Fruit fly (Drosophila melanogaster) whole organism, embryonic: Measurements from ENCODE around the gene Inx7.
A peak's percentile ranks its signal among the peaks of the same experiment; 100 is the strongest.

Source experiments
- Aef1 ChIP-seq: fragments of 200-800 bp; sonication (Bioruptor generic); IDR thresholded peaks from 3 replicates; pipeline ENCODE4 v1.3.6; 2022; ENCODE audit warnings: missing biosample characterization, missing genetic modification characterization
- Atf6 ChIP-seq: fragments of 200-800 bp; sonication (Bioruptor generic); IDR thresholded peaks from 2 replicates; pipeline ENCODE4 v1.3.6; 2022; ENCODE audit warnings: missing biosample characterization, missing genetic modification characterization
- Awh ChIP-seq: fragments of 200-800 bp; sonication (Bioruptor generic); IDR thresholded peaks from 2 replicates; pipeline ENCODE4, ENCODE4 v1.3.6; 2022; ENCODE audit warnings: missing biosample characterization, missing genetic modification characterization
- BEAF-32 ChIP-seq: fragments of 200-800 bp; sonication (Bioruptor generic); optimal IDR thresholded peaks from 3 replicates; lab custom pipeline; 2017; ENCODE audit warnings: missing biosample characterization, missing genetic modification characterization, mild to moderate bottlenecking, moderate library complexity, missing genetic modification reagents
- Blimp-1 ChIP-seq: fragments of 200-800 bp; sonication (Bioruptor generic); optimal IDR thresholded peaks from 3 replicates; lab custom pipeline; 2018; ENCODE audit warnings: missing biosample characterization, missing genetic modification characterization, mild to moderate bottlenecking, moderate library complexity, missing genetic modification reagents
- CG10209 ChIP-seq: fragments of 200-800 bp; sonication (Bioruptor generic); optimal IDR thresholded peaks from 3 replicates; lab custom pipeline; 2017; ENCODE audit warnings: missing biosample characterization, mild to moderate bottlenecking, missing genetic modification characterization, missing genetic modification reagents
- CG10543 ChIP-seq: fragments of 200-800 bp; sonication (Bioruptor generic); optimal IDR thresholded peaks from 3 replicates; lab custom pipeline; 2017; ENCODE audit warnings: missing biosample characterization, mild to moderate bottlenecking, missing genetic modification characterization, moderate library complexity
- CG10565 ChIP-seq: fragments of 200-800 bp; sonication (Bioruptor generic); optimal IDR thresholded peaks from 3 replicates; lab custom pipeline; 2016; ENCODE audit warnings: missing biosample characterization, mild to moderate bottlenecking, missing genetic modification characterization
- CG12155 ChIP-seq: fragments of 200-800 bp; sonication (Bioruptor generic); optimal IDR thresholded peaks from 3 replicates; lab custom pipeline; 2016; ENCODE audit warnings: missing biosample characterization, missing genetic modification characterization
- CG12391 ChIP-seq: fragments of 200-800 bp; sonication (Bioruptor generic); optimal IDR thresholded peaks from 3 replicates; lab custom pipeline; 2018; ENCODE audit warnings: missing biosample characterization, mild to moderate bottlenecking, missing genetic modification characterization, moderate library complexity
- CG14710 ChIP-seq: fragments of 200-800 bp; sonication (Bioruptor generic); optimal IDR thresholded peaks from 3 replicates; lab custom pipeline; 2019; ENCODE audit warnings: missing biosample characterization, mild to moderate bottlenecking, missing genetic modification characterization, moderate library complexity
- CG1529 ChIP-seq: fragments of 200-800 bp; sonication (Bioruptor generic); optimal IDR thresholded peaks from 3 replicates; lab custom pipeline; 2018; ENCODE audit warnings: missing biosample characterization, missing genetic modification characterization
- CG17829 ChIP-seq: fragments of 200-800 bp; optimal IDR thresholded peaks from 2 replicates; lab custom pipeline; 2019; ENCODE audit warnings: missing biosample characterization, mild to moderate bottlenecking, missing genetic modification characterization, moderate library complexity
- CG18764 ChIP-seq: fragments of 200-800 bp; sonication (Bioruptor generic); optimal IDR thresholded peaks from 3 replicates; lab custom pipeline; 2016; ENCODE audit warnings: missing biosample characterization, missing genetic modification characterization
- CG2129 ChIP-seq: fragments of 200-800 bp; sonication (Bioruptor generic); IDR thresholded peaks from 2 replicates; pipeline ENCODE4 v1.3.6; 2022; ENCODE audit warnings: missing biosample characterization, missing genetic modification characterization; ENCODE audit not compliant: partially characterized antibody
- CG2875 ChIP-seq: fragments of 200-800 bp; sonication (Bioruptor generic); optimal IDR thresholded peaks from 2 replicates; lab custom pipeline; 2017; ENCODE audit warnings: missing biosample characterization, mild to moderate bottlenecking, missing genetic modification characterization, missing genetic modification reagents
- CG3847 ChIP-seq: fragments of 200-800 bp; sonication (Bioruptor generic); IDR thresholded peaks from 2 replicates; pipeline ENCODE4 v1.3.6; 2022; ENCODE audit warnings: missing biosample characterization, missing genetic modification characterization
- CG3995 ChIP-seq: fragments of 200-800 bp; sonication (Bioruptor generic); optimal IDR thresholded peaks from 3 replicates; lab custom pipeline; 2016; ENCODE audit warnings: missing biosample characterization, missing genetic modification characterization
- CG4282 ChIP-seq: fragments of 200-800 bp; sonication (Bioruptor generic); optimal IDR thresholded peaks from 2 replicates; lab custom pipeline; 2016; ENCODE audit warnings: missing biosample characterization, missing genetic modification characterization
- CG4617 ChIP-seq: fragments of 200-800 bp; sonication (Bioruptor generic); optimal IDR thresholded peaks from 3 replicates; lab custom pipeline; 2016; ENCODE audit warnings: missing biosample characterization, missing genetic modification characterization, borderline replicate concordance
- CG5245 ChIP-seq: fragments of 200-800 bp; sonication (Bioruptor generic); optimal IDR thresholded peaks from 3 replicates; lab custom pipeline; 2016; ENCODE audit warnings: missing biosample characterization, missing genetic modification characterization
- CG9727 ChIP-seq: fragments of 200-800 bp; sonication (Bioruptor generic); optimal IDR thresholded peaks from 3 replicates; lab custom pipeline; 2017; ENCODE audit warnings: missing biosample characterization, mild to moderate bottlenecking, missing genetic modification characterization
- CG9876 ChIP-seq: fragments of 200-800 bp; sonication (Bioruptor generic); optimal IDR thresholded peaks from 2 replicates; lab custom pipeline; 2016; ENCODE audit warnings: missing biosample characterization, missing genetic modification characterization
- CHES-1-like ChIP-seq: fragments of 200-800 bp; sonication (Bioruptor generic); optimal IDR thresholded peaks from 2 replicates; lab custom pipeline; 2016; ENCODE audit warnings: missing biosample characterization, missing genetic modification characterization
- D19B ChIP-seq: fragments of 200-800 bp; sonication (Bioruptor generic); optimal IDR thresholded peaks from 2 replicates; lab custom pipeline; 2017; ENCODE audit warnings: missing biosample characterization, mild to moderate bottlenecking, missing genetic modification characterization
- Dip3 ChIP-seq: fragments of 200-800 bp; sonication (Bioruptor generic); optimal IDR thresholded peaks from 3 replicates; lab custom pipeline; 2016; ENCODE audit warnings: missing biosample characterization, missing genetic modification characterization
- HLH3B ChIP-seq: fragments of 200-800 bp; sonication (Bioruptor generic); IDR thresholded peaks from 2 replicates; pipeline ENCODE4 v1.3.6; 2022; ENCODE audit warnings: missing biosample characterization, missing genetic modification characterization
- HmgZ ChIP-seq: fragments of 200-800 bp; sonication (Bioruptor generic); optimal IDR thresholded peaks from 2 replicates; lab custom pipeline; 2018; ENCODE audit warnings: missing biosample characterization, mild to moderate bottlenecking, missing genetic modification characterization
- Ptx1 ChIP-seq: fragments of 200-800 bp; sonication (Bioruptor generic); IDR thresholded peaks from 2 replicates; pipeline ENCODE4 v1.3.6; 2022; ENCODE audit warnings: missing biosample characterization, missing genetic modification characterization
- Scr ChIP-seq: fragments of 200-800 bp; sonication (Bioruptor generic); IDR thresholded peaks from 2 replicates; pipeline ENCODE4 v1.3.6; 2022; ENCODE audit warnings: missing biosample characterization, missing genetic modification characterization; ENCODE audit not compliant: partially characterized antibody
- Side ChIP-seq: fragments of 200-800 bp; sonication (Bioruptor generic); optimal IDR thresholded peaks from 2 replicates; lab custom pipeline; 2016; ENCODE audit warnings: missing biosample characterization, missing genetic modification characterization
- Stat92E ChIP-seq, 3 experiments: fragments of >200 bp in 2 of 3; fragments of 200-800 bp in 1 of 3; sonication (Bioruptor generic) in 1 of 3; optimal IDR thresholded peaks; 2 replicates each; lab custom pipeline; 2017 to 2019; ENCODE audit warnings: missing biosample characterization in 3 of 3, missing genetic modification characterization in 3 of 3, mild to moderate bottlenecking in 1 of 3, moderate library complexity in 1 of 3
- ac ChIP-seq: fragments of 200-800 bp; sonication (Bioruptor generic); optimal IDR thresholded peaks from 3 replicates; lab custom pipeline; 2017; ENCODE audit warnings: missing biosample characterization, mild to moderate bottlenecking, missing genetic modification characterization
- amos ChIP-seq: fragments of 200-800 bp; sonication (Bioruptor generic); IDR thresholded peaks from 2 replicates; pipeline ENCODE4 v1.3.6; 2022; ENCODE audit warnings: missing biosample characterization, missing genetic modification characterization; ENCODE audit not compliant: partially characterized antibody
- ase ChIP-seq: fragments of 200-800 bp; sonication (Bioruptor generic); IDR thresholded peaks from 3 replicates; pipeline ENCODE4 v1.3.6; 2022; ENCODE audit warnings: missing biosample characterization, missing genetic modification characterization
- ato ChIP-seq: fragments of 200-800 bp; sonication (Bioruptor generic); IDR thresholded peaks from 2 replicates; pipeline ENCODE4 v1.3.6; 2022; ENCODE audit warnings: missing biosample characterization, missing genetic modification characterization; ENCODE audit not compliant: partially characterized antibody
- da ChIP-seq: fragments of 200-800 bp; sonication (Bioruptor generic); optimal IDR thresholded peaks from 2 replicates; lab custom pipeline; 2016; ENCODE audit warnings: missing biosample characterization, missing genetic modification characterization
- ftz-f1 ChIP-seq: fragments of 200-800 bp; sonication (Bioruptor generic); optimal IDR thresholded peaks from 2 replicates; lab custom pipeline; 2016; ENCODE audit warnings: missing biosample characterization, missing genetic modification characterization
- gro ChIP-seq: fragments of 200-800 bp; sonication (Bioruptor generic); optimal IDR thresholded peaks from 2 replicates; lab custom pipeline; 2016; ENCODE audit warnings: missing biosample characterization, missing genetic modification characterization
- ham ChIP-seq: fragments of 200-800 bp; sonication (Bioruptor generic); IDR thresholded peaks from 2 replicates; pipeline ENCODE4 v1.3.6; 2022; ENCODE audit warnings: missing biosample characterization, missing genetic modification characterization
- jumu ChIP-seq: fragments of 200-800 bp; sonication (Bioruptor generic); optimal IDR thresholded peaks from 3 replicates; lab custom pipeline; 2016; ENCODE audit warnings: missing biosample characterization, missing genetic modification characterization
- nom ChIP-seq: fragments of 200-800 bp; sonication (Bioruptor generic); optimal IDR thresholded peaks from 2 replicates; lab custom pipeline; 2017; ENCODE audit warnings: missing biosample characterization, missing genetic modification characterization, mild to moderate bottlenecking, moderate library complexity, missing genetic modification reagents
- prd ChIP-seq, 3 experiments: fragments of >200 bp in 2 of 3; fragments of 200-800 bp in 1 of 3; sonication (Bioruptor generic) in 1 of 3; optimal IDR thresholded peaks in 2 of 3; IDR thresholded peaks in 1 of 3; 2 replicates in 2 of 3; 3 replicates in 1 of 3; pipeline versions ENCODE4 v1.3.6 to Lab custom; 2017 to 2022; ENCODE audit warnings: missing biosample characterization in 1 of 3, missing genetic modification characterization in 1 of 3
- repo ChIP-seq: fragments of 200-800 bp; sonication (Bioruptor generic); optimal IDR thresholded peaks from 2 replicates; lab custom pipeline; 2016; ENCODE audit warnings: missing biosample characterization, missing genetic modification characterization
- rib ChIP-seq: fragments of 200-800 bp; sonication (Bioruptor generic); IDR thresholded peaks from 2 replicates; pipeline ENCODE4 v1.3.6; 2022; ENCODE audit warnings: missing biosample characterization, missing genetic modification characterization
- tgo ChIP-seq: fragments of 200-800 bp; sonication (Bioruptor generic); IDR thresholded peaks from 3 replicates; pipeline ENCODE4 v1.3.6; 2022; ENCODE audit warnings: missing biosample characterization, missing genetic modification characterization
- unc-4 ChIP-seq: fragments of 200-800 bp; sonication (Bioruptor generic); IDR thresholded peaks from 2 replicates; pipeline ENCODE4 v1.3.6; 2022; ENCODE audit warnings: missing biosample characterization, missing genetic modification characterization; ENCODE audit not compliant: partially characterized antibody

Gene Inx7

dm6 chrX:7013320-7014214, 20.2 kb upstream of the Inx7 start, which contains the start of the genes CG3032 and CG4593 (continued):
- TF ChIP-seq ase (peak; percentile 86), BEAF-32 (GFP tag; lab: Kevin White, UChicago) (peak; percentile 57), Side (GFP tag; lab: Kevin White, UChicago) (peak; percentile 62), CG2875 (GFP tag; lab: Kevin White, UChicago) (peak; percentile 16), HmgZ (tag; lab: Kevin White, UChicago) (peak; percentile 78), Ptx1 (GFP tag; lab: Robert Waterston, UW) (peak; percentile 95), ac (GFP tag; lab: Kevin White, UChicago) (no peak), nom (GFP tag; lab: Kevin White, UChicago) (peak; percentile 66), Stat92E (GFP tag; optimal IDR thresholded peaks at IDR 0.05; lab: Kevin White, UChicago) (peak in 1 of 3 experiments; percentile 32), CG18764 (GFP tag; lab: Kevin White, UChicago) (peak; percentile 59), CG5245 (peak; percentile 56), Aef1 (peak; percentile 92), CG3847 (GFP tag; lab: Robert Waterston, UW) (peak; percentile 82), CG14710 (peak; percentile 68), tgo (GFP tag; lab: Robert Waterston, UW) (peak; percentile 88), Atf6 (GFP tag; lab: Robert Waterston, UW) (peak; percentile 88), CG1529 (peak; percentile 60), Awh (GFP tag; lab: Robert Waterston, UW) (peak; percentile 85), CG4282 (GFP tag; lab: Kevin White, UChicago) (peak; percentile 49), CG12391 (tag; lab: Kevin White, UChicago) (peak; percentile 85), CG12155 (peak; percentile 85), rib (GFP tag; lab: Robert Waterston, UW) (peak; percentile 81), unc-4 (peak; percentile 21; the same call in 1 of the 2 replicates), jumu (peak; percentile 57), CHES-1-like (peak; percentile 65), CG3995 (GFP tag; lab: Kevin White, UChicago) (peak; percentile 54), amos (GFP tag; lab: Robert Waterston, UW) (no peak), HLH3B (peak; percentile 88), CG10565 (GFP tag; lab: Kevin White, UChicago) (no peak), ato (GFP tag; lab: Robert Waterston, UW) (no peak), CG10209 (GFP tag; lab: Kevin White, UChicago) (peak; percentile 74), gro (GFP tag; lab: Kevin White, UChicago) (peak; percentile 72), Scr (0 out of 2 replicates have a peak, but pooled peaks have one; percentile 17), CG9876 (GFP tag; lab: Kevin White, UChicago) (no peak), CG9727 (GFP tag; lab: Kevin White, UChicago) (peak; percentile 70), ftz-f1 (no peak), CG4617 (GFP tag; lab: Kevin White, UChicago) (peak; percentile 86), ham (GFP tag; lab: Robert Waterston, UW) (no peak; the same call in 1 of the 2 replicates), da (GFP tag; lab: Kevin White, UChicago) (no peak), D19B (GFP tag; lab: Kevin White, UChicago) (peak; percentile 58), prd (optimal IDR thresholded peaks at IDR 0.05; lab: Kevin White, UChicago) (no peak), prd (GFP tag; IDR thresholded peaks at IDR 0.05; lab: Robert Waterston, UW) (peak; percentile 94), CG10543 (GFP tag; lab: Kevin White, UChicago) (peak; percentile 54), repo (GFP tag; lab: Kevin White, UChicago) (no peak), Dip3 (peak; percentile 86), CG2129 (no peak), Blimp-1 (GFP tag; lab: Kevin White, UChicago) (peak; percentile 67), CG17829 (tag; lab: Kevin White, UChicago) (peak; percentile 74)
